Worm (Caenorhabditis elegans) whole organism, late embryonic: ENCODE results near the gene fbxb-106.

Experiments
- C38D4.7 ChIP-seq: fragments of 200-800 bp; sonication (Bioruptor generic); optimal IDR thresholded peaks from 2 replicates; lab custom pipeline; 2018; ENCODE audit warnings: mild to moderate bottlenecking, missing genetic modification characterization, moderate library complexity, missing compliant biosample characterization
- K02D7.2 ChIP-seq: sonication (generic microtip); optimal IDR thresholded peaks from 2 replicates; lab custom pipeline; 2017; ENCODE audit warnings: mild to moderate bottlenecking, missing genetic modification characterization, missing compliant biosample characterization
- T23F11.4 ChIP-seq: fragments of 200-800 bp; sonication (Bioruptor generic); optimal IDR thresholded peaks from 2 replicates; lab custom pipeline; 2018; ENCODE audit warnings: mild to moderate bottlenecking, missing genetic modification characterization, missing compliant biosample characterization
- Y22D7AL.16 ChIP-seq: sonication (generic microtip); optimal IDR thresholded peaks from 2 replicates; lab custom pipeline; 2016; ENCODE audit warnings: missing genetic modification characterization, missing compliant biosample characterization
- ahr-1 ChIP-seq: sonication (generic microtip); optimal IDR thresholded peaks from 2 replicates; lab custom pipeline; 2016; ENCODE audit warnings: missing genetic modification characterization, missing compliant biosample characterization
- ceh-19 ChIP-seq: fragments of 200-800 bp; sonication (Bioruptor generic); optimal IDR thresholded peaks from 2 replicates; lab custom pipeline; 2018; ENCODE audit warnings: mild to moderate bottlenecking, missing genetic modification characterization, missing compliant biosample characterization
- ceh-22 ChIP-seq: sonication (generic microtip); optimal IDR thresholded peaks from 2 replicates; lab custom pipeline; 2017; ENCODE audit warnings: missing biosample characterization, missing genetic modification characterization
- ceh-34 ChIP-seq: sonication (generic microtip); optimal IDR thresholded peaks from 2 replicates; lab custom pipeline; 2016; ENCODE audit warnings: mild to moderate bottlenecking, missing genetic modification characterization, missing compliant biosample characterization
- ceh-45 ChIP-seq: fragments of 200-800 bp; sonication (Bioruptor generic); IDR thresholded peaks from 2 replicates; pipeline ENCODE4 v1.3.6; 2022; ENCODE audit warnings: missing genetic modification reagents, missing genetic modification characterization, missing compliant biosample characterization
- ceh-48 ChIP-seq: sonication (generic microtip); optimal IDR thresholded peaks from 2 replicates; lab custom pipeline; 2016; ENCODE audit warnings: missing genetic modification characterization, inconsistent platforms, missing compliant biosample characterization
- ceh-6 ChIP-seq: fragments of 200-800 bp; sonication (Bioruptor generic); optimal IDR thresholded peaks from 2 replicates; lab custom pipeline; 2018; ENCODE audit warnings: mild to moderate bottlenecking, missing genetic modification characterization, missing compliant biosample characterization
- ceh-9 ChIP-seq: sonication (generic microtip); optimal IDR thresholded peaks from 2 replicates; lab custom pipeline; 2016; ENCODE audit warnings: mild to moderate bottlenecking, missing genetic modification characterization, inconsistent platforms, missing compliant biosample characterization
- dmd-4 ChIP-seq: sonication (generic microtip); optimal IDR thresholded peaks from 2 replicates; lab custom pipeline; 2016; ENCODE audit warnings: borderline replicate concordance, missing genetic modification characterization, missing compliant biosample characterization
- eyg-1 ChIP-seq: sonication (generic microtip); optimal IDR thresholded peaks from 2 replicates; lab custom pipeline; 2016; ENCODE audit warnings: missing genotype, missing genetic modification characterization, missing compliant biosample characterization
- fax-1 ChIP-seq: sonication (generic microtip); optimal IDR thresholded peaks from 2 replicates; lab custom pipeline; 2016; ENCODE audit warnings: missing genotype, missing genetic modification characterization, missing compliant biosample characterization
- fkh-6 ChIP-seq: sonication (generic microtip); optimal IDR thresholded peaks from 2 replicates; lab custom pipeline; 2016; ENCODE audit warnings: missing genetic modification characterization, missing compliant biosample characterization
- hlh-6 ChIP-seq: sonication (generic microtip); optimal IDR thresholded peaks from 2 replicates; lab custom pipeline; 2016; ENCODE audit warnings: missing genotype, missing genetic modification characterization, missing compliant biosample characterization
- madf-2 ChIP-seq: sonication (generic microtip); optimal IDR thresholded peaks from 2 replicates; lab custom pipeline; 2017; ENCODE audit warnings: missing genetic modification characterization, missing compliant biosample characterization
- mec-3 ChIP-seq: sonication (generic microtip); optimal IDR thresholded peaks from 2 replicates; lab custom pipeline; 2016; ENCODE audit warnings: borderline replicate concordance, missing genetic modification characterization, missing compliant biosample characterization
- nfya-1 ChIP-seq: sonication (generic microtip); optimal IDR thresholded peaks from 2 replicates; lab custom pipeline; 2017; ENCODE audit warnings: missing genetic modification characterization, mild to moderate bottlenecking, missing compliant biosample characterization, antibody characterized with exemption, moderate library complexity
- nhr-232 ChIP-seq: sonication (generic microtip); optimal IDR thresholded peaks from 2 replicates; lab custom pipeline; 2016; ENCODE audit warnings: missing genetic modification characterization, missing compliant biosample characterization
- npax-4 ChIP-seq: sonication (generic microtip); optimal IDR thresholded peaks from 2 replicates; lab custom pipeline; 2016; ENCODE audit warnings: missing genetic modification characterization, missing compliant biosample characterization
- pat-9 ChIP-seq: fragments of 200-800 bp; sonication (Bioruptor generic); optimal IDR thresholded peaks from 2 replicates; lab custom pipeline; 2018; ENCODE audit warnings: mild to moderate bottlenecking, missing genetic modification characterization, moderate library complexity, missing compliant biosample characterization
- ref-2 ChIP-seq: sonication (generic microtip); optimal IDR thresholded peaks from 2 replicates; lab custom pipeline; 2016; ENCODE audit warnings: missing genetic modification characterization, missing compliant biosample characterization
- syd-9 ChIP-seq: sonication (generic microtip); optimal IDR thresholded peaks from 2 replicates; lab custom pipeline; 2016; ENCODE audit warnings: mild to moderate bottlenecking, missing genetic modification characterization, moderate library complexity, missing compliant biosample characterization
- tbx-7 ChIP-seq: sonication (generic microtip); optimal IDR thresholded peaks from 2 replicates; lab custom pipeline; 2016; ENCODE audit warnings: missing genotype, missing genetic modification characterization, missing compliant biosample characterization
- ttx-3 ChIP-seq: sonication (generic microtip); optimal IDR thresholded peaks from 2 replicates; lab custom pipeline; 2016; ENCODE audit warnings: missing genetic modification reagents, missing genetic modification characterization, missing compliant biosample characterization
- unc-3 ChIP-seq, 2 experiments: fragments of 200-800 bp in 1 of 2; sonication (Bioruptor generic) in 1 of 2; sonication (generic microtip) in 1 of 2; conservative IDR thresholded peaks in 1 of 2; optimal IDR thresholded peaks in 1 of 2; 2 replicates each; pipeline versions ENCODE4 v1.3.6 to Lab custom; 2016 to 2022; ENCODE audit warnings: missing compliant biosample characterization in 2 of 2, missing genetic modification characterization in 2 of 2, missing genetic modification reagents in 1 of 2
- unc-42 ChIP-seq: sonication (generic microtip); optimal IDR thresholded peaks from 2 replicates; lab custom pipeline; 2016; ENCODE audit warnings: missing genotype, missing genetic modification characterization, missing compliant biosample characterization
- unc-55 ChIP-seq: sonication (generic microtip); optimal IDR thresholded peaks from 2 replicates; lab custom pipeline; 2017; ENCODE audit warnings: missing biosample characterization, missing genetic modification reagents, missing genetic modification characterization
- unc-86 ChIP-seq: sonication (generic microtip); optimal IDR thresholded peaks from 2 replicates; lab custom pipeline; 2016; ENCODE audit warnings: missing genetic modification characterization, missing compliant biosample characterization
- ztf-16 ChIP-seq: sonication (generic microtip); optimal IDR thresholded peaks from 2 replicates; lab custom pipeline; 2017; ENCODE audit warnings: missing genetic modification characterization, missing compliant biosample characterization

Gene fbxb-106

DNA sequence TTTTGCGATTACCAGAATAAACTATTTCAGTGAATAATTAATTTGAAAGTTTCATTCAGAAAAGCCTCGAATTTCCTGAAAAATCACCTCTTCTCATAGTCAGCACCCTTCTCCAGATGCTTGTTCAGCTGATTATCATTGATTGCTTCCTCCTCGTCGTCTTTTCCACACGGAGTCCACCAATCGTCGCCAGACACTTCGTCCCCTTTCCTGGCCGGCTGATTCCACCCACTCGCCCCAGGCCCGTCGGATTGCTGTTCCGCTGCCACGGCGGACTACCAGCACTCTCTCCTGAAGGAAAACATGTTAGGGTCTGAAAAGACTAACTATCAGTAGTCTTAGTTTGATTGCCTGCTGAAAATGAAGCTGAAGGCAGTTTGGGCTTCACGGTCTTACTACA, 18.6 kb downstream of the fbxb-106 start:
- no peak for TF ChIP-seq nhr-232 (tag; lab: Kevin White, UChicago)
- no peak for TF ChIP-seq ceh-34 (tag; lab: Kevin White, UChicago)
- no peak for TF ChIP-seq dmd-4 (tag; lab: Kevin White, UChicago)
- TF ChIP-seq fkh-6: no peak
- no peak for TF ChIP-seq ceh-22 (tag; lab: Kevin White, UChicago)
- no peak for TF ChIP-seq syd-9 (tag; lab: Kevin White, UChicago)
- no peak for TF ChIP-seq hlh-6 (tag; lab: Kevin White, UChicago)
- TF ChIP-seq ceh-45 (GFP tag; lab: Robert Waterston, UW): no peak
- TF ChIP-seq ceh-48 (tag; lab: Kevin White, UChicago): no peak
- TF ChIP-seq ref-2 (tag; lab: Kevin White, UChicago): no peak
- TF ChIP-seq ztf-16 (tag; lab: Kevin White, UChicago): no peak

- TF ChIP-seq ceh-19 (GFP tag; lab: Kevin White, UChicago) (no peak), C38D4.7 (GFP tag; lab: Kevin White, UChicago) (no peak), nfya-1 (no peak), ceh-6 (GFP tag; lab: Kevin White, UChicago) (no peak), T23F11.4 (GFP tag; lab: Kevin White, UChicago) (no peak), Y22D7AL.16 (tag; lab: Kevin White, UChicago) (no peak), unc-55 (no peak)
- TF ChIP-seq, all 69 proteins: peak for 0
These were observed 19.1 kb downstream of the fbxb-106 start, which contains the start of gene F08D12.2 for ce11 chrII:2781355-2781754. Gene F08D12.2 (plus strand): TSS chrII:2781655.

- TF ChIP-seq npax-4 (no peak), ttx-3 (tag; lab: Kevin White, UChicago) (no peak), pat-9 (tag; lab: Kevin White, UChicago) (no peak), unc-42 (tag; lab: Kevin White, UChicago) (no peak), K02D7.2 (tag; lab: Kevin White, UChicago) (no peak), unc-86 (tag; lab: Kevin White, UChicago) (no peak), ztf-16 (tag; lab: Kevin White, UChicago) (no peak)
These were observed 21.2 kb downstream of the fbxb-106 start for ce11 chrII:2783380-2783779.

DNA sequence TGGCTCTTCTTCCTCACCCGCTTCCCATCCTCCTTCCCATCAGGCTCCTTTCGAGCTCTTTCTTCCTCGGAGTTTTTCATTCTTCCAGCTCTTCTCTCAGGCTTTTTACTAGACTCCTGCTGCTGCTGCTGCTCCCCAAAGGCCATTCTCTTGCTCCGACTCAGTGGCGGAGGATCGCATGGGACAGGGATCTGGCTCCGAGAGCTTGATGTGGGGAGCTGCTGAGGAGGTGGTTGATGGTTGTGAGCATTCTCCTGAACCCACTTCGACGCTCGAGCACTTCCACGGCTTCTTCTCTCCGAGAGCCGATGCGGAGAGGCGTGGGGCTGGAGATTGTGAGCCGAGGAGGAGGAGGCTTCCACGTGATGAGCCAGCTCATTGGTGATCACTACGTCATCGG, 23.6 kb downstream of the fbxb-106 start:
- no peak for TF ChIP-seq ceh-9 (tag; lab: Kevin White, UChicago)
- peak; percentile 10 for TF ChIP-seq hlh-6 (tag; lab: Kevin White, UChicago)

DNA sequence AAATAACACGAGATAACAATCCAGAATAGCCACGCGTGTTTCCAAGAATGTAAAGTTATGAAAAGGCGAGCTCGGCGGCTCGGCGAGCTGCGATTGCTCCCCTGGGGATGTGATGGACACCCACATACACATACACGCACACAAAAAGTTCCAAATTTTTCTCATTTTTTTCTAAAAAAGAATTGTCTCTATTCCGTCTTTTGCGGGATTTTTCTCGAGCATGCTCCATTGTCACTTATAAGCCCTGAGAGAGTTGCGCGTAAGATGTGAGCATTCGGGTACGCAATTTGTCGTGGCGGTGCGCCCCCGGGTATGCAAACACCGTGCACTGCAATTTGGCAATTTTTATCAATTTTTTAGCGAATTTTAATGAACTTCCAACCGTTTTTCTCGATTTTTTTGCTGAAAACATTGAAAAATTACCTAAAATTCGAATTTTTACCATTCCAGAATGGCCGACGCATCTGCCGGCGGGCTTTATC, 24.9 kb downstream of the fbxb-106 start, which contains the start of the genes F08D12.12 and srpa-72:
Gene F08D12.12 (minus strand): TSS at position 51 of the 482 bp plus-strand sequence.
Gene srpa-72 (plus strand): TSS at position 451 of the 482 bp plus-strand sequence.
- TF ChIP-seq tbx-7 (tag; lab: Kevin White, UChicago): no peak
- TF ChIP-seq madf-2 (tag; lab: Kevin White, UChicago): no peak
- TF ChIP-seq pat-9 (tag; lab: Kevin White, UChicago): no peak
- TF ChIP-seq ahr-1 (tag; lab: Kevin White, UChicago): no peak
- TF ChIP-seq fax-1 (tag; lab: Kevin White, UChicago): no peak
- TF ChIP-seq T23F11.4 (GFP tag; lab: Kevin White, UChicago): no peak
- no peak for TF ChIP-seq eyg-1 (tag; lab: Kevin White, UChicago)
- TF ChIP-seq mec-3 (tag; lab: Kevin White, UChicago): no peak

DNA sequence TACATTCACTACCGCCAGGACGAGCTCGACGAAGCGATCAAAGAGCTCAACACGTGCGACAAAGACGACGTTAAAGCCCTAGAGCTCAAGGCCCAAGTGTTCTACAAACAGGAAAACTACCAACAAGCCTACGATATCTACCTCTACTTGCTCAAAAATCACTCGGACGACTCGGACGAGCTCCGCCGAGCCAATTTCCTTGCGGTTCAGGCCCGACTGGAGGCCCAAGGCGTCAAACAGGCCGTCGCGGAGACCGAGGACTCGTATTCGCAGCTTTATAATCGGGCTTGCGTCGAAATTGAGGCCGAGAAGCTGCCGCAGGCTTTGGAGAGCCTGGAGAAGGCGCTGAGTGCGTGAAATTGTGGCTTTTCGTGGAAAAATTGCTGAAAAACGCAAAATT, 25.6 kb downstream of the fbxb-106 start:
- no peak for TF ChIP-seq unc-3 (GFP tag; conservative IDR thresholded peaks at IDR 0.05; lab: Robert Waterston, UW)
- no peak for TF ChIP-seq unc-3 (tag; optimal IDR thresholded peaks at IDR 0.05; lab: Kevin White, UChicago)
- TF ChIP-seq unc-55: no peak
- no peak for TF ChIP-seq mec-3 (tag; lab: Kevin White, UChicago)
- TF ChIP-seq, all 69 proteins: peak for 0
